Worm (Caenorhabditis elegans) whole organism, L4/young adult: ENCODE measurements around the gene srab-11.

Experiments used
- W03F9.2 ChIP-seq: fragments of 150-350 bp; optimal IDR thresholded peaks from 2 replicates; lab custom pipeline; 2014; ENCODE audit warnings: missing biosample characterization, missing genetic modification characterization
- dao-5 ChIP-seq: sonication (generic microtip); optimal IDR thresholded peaks from 2 replicates; lab custom pipeline; 2016; ENCODE audit warnings: missing genotype, missing genetic modification characterization, moderate library complexity, missing compliant biosample characterization
- him-1 ChIP-seq: sonication (generic microtip); optimal IDR thresholded peaks from 2 replicates; lab custom pipeline; 2016; ENCODE audit warnings: missing genotype, missing genetic modification reagents, missing genetic modification characterization, missing compliant biosample characterization

The srab-11 gene

DNA sequence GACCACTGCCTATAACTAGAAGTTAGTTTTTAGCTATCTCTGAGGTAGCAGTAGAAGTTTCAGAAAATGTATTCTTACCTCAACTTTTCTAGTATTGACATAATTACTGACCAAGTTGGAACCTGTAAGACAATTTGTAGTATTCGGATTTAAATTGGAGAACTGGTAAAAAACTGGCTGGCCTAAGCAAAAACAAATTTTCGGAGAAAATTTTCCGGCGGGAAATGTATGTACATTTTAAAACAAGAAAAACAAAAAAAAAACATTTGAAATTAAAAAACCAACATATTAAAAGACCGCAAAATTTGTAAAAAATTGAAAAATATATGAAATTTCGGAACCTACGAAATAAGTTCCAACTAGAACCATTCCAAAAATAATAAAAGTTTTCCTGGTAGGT is at the start of gene srab-11:
TSS of gene srab-11 (minus strand) at position 101 of the 400 bp plus-strand sequence.
- TF ChIP-seq dao-5 (tag; lab: Kevin White, UChicago) (no peak), W03F9.2 (tag; lab: Kevin White, UChicago) (no peak), him-1 (no peak)

DNA sequence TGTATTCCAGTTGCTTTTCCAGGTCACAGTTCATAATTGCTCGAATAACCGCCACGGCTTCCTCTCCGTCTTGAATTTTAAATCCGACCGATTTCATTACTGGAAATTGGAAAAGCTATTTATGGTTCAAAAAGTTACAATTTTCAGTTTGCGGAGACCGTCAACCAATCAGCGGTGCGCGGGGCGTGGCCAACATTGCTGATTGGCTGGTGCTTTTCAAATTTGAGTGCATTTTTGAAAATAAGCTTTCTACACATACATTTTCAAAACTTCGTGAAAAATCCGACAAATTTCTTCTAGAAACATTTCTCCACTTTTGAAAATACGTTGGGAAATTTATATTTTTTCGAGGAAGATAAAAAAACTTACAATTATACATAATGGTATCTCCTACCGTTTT is 49.0 kb upstream of the srab-11 start:
- TF ChIP-seq W03F9.2 (tag; lab: Kevin White, UChicago) (no peak), him-1 (no peak), dao-5 (tag; lab: Kevin White, UChicago) (no peak)

DNA sequence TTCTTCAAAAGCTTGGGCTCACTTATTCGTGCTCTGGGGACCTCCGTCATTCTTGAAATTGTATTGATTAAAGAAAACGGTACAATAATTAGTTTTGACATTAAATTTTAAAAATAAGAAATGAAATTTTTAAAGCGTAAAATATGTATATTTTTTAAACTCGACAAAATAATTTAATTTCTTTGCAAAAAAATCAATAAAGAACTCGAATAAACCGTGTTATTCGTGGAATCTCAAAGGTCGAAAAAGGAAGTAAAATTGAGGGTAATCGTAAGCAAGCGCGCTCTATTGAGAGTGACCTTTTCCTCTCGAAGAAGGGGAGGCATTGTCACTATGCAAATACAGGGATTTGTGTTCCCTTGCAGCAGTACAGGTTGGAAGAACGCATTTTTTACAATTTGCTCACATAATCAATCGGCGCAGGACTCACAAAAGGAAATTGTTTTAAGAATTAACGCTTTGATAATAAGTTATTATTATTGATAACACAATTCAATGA is 48.2 kb upstream of the srab-11 start, which contains the start of gene Y73C8B.2:
TSS of gene Y73C8B.2 (minus strand) at position 51 of the 499 bp plus-strand sequence.
- TF ChIP-seq him-1 (no peak), dao-5 (tag; lab: Kevin White, UChicago) (no peak), W03F9.2 (tag; lab: Kevin White, UChicago) (no peak)

DNA sequence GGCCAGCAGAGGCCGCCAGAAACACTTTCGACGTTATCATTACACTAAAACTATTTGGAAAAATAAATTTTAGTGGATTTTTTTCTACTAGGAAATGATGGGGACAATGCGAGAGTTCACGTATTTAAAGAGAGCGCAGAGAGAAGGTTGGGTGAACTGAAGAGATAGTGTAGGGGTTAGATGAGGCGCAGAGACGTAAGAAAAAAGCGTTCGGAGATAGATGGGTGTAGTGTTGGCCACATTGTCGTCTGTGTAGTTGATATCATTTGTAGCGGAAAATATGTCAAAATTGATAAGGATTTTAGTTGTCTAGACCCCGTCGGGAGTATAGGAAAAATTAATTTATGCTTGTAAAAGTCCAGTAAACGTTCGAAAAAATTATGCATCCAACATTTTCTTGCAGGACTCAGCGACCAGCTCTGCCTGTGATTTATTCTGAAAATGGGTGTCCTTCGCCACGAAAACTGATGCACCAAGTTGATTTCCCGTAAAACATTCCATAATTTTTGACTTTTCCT is 46.3 kb upstream of the srab-11 start, which contains the start of the genes Y73C8B.3 and Y73C8B.9:
TSS of gene Y73C8B.3 (minus strand) at position 147 of the 518 bp plus-strand sequence.
TSS of gene Y73C8B.9 (plus strand) at position 468 of the 518 bp plus-strand sequence.
- TF ChIP-seq him-1 (no peak), dao-5 (tag; lab: Kevin White, UChicago) (no peak), W03F9.2 (tag; lab: Kevin White, UChicago) (no peak)

DNA sequence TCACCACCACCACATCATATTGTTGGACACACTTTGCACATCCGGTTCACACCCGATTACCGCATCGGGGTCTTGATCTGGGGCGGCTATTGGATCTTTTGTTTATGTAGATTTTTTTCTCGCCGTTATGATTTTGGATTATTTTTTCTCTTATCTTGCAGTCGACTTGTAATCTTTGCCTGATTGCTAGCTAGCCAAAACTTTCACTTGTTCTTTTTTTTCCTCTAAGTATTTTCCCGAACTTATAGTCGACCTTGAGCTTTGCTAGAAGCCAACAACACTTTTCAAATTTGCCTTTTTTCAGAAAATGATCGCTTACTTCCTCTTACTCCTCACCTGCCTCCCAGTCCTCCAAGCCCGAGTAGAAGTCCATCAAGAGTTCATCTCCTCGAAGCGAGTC is 41.2 kb upstream of the srab-11 start, which contains the start of gene lag-2:
TSS of gene lag-2 (plus strand) at position 301 of the 400 bp plus-strand sequence.
- TF ChIP-seq dao-5 (tag; lab: Kevin White, UChicago) (no peak), W03F9.2 (tag; lab: Kevin White, UChicago) (no peak), him-1 (no peak)

DNA sequence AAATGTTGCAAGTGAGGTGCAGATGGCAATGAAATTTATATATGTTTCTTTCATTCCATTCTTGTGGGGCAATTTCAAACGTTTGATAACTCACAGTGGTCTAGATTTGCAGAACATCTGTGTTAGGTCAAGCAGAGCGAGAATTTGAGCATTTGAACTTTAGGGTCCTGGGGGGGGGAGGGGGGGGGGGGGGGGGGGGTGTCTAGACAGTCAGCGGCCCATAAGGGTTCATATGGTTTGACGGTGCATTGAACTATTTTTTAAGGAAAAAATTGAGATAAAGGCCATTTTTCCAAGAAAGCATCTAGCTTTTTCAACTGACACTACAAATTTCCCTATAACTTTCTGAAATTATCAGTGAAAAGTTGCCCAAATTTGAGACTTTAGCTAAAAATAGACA is 39.0 kb upstream of the srab-11 start:
- no peak for TF ChIP-seq W03F9.2 (tag; lab: Kevin White, UChicago)
- TF ChIP-seq him-1 = no peak
- TF ChIP-seq dao-5 (tag; lab: Kevin White, UChicago) = no peak

DNA sequence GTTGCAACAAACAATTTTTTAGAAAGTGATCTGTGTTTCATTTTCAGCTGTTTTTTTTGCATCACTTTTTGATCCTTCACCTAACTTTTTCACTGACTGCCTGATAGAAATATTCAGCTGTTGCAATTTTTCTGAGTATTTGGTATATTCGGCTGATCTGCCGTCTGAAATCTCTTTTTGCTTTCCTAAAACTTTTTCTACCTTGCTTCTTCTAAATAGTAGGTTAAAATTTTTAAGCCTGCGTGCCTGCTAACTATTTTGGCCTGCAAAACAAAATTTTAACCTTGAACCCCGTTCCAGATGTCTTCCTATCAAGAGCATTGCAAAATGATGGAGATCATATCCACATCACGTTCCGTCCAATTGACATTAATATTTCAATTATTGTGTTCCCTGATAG is 29.3 kb upstream of the srab-11 start, which contains the start of gene srab-8:
TSS of gene srab-8 (plus strand) at position 301 of the 400 bp plus-strand sequence.
- TF ChIP-seq dao-5 (tag; lab: Kevin White, UChicago) (no peak), him-1 (no peak), W03F9.2 (tag; lab: Kevin White, UChicago) (no peak)

DNA sequence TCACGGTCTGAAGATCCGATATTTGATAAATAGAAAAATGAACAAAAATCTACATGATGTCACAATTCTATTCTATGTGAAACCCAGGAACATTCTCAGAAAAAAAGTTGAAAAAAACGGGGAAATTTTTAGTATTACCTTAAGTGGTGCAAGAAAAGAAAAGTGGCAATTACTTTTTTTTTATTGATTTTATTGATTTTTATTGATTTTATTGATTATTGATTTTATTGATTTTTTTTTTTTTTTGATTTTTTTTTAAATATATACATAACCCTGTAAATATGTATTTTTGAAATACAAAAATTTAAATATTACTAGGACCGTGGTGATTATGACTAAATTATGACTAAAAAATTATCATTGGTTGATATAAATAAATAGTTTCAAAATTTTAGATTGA is 24.8 kb upstream of the srab-11 start:
- TF ChIP-seq him-1 (no peak), dao-5 (tag; lab: Kevin White, UChicago) (no peak), W03F9.2 (tag; lab: Kevin White, UChicago) (no peak)

DNA sequence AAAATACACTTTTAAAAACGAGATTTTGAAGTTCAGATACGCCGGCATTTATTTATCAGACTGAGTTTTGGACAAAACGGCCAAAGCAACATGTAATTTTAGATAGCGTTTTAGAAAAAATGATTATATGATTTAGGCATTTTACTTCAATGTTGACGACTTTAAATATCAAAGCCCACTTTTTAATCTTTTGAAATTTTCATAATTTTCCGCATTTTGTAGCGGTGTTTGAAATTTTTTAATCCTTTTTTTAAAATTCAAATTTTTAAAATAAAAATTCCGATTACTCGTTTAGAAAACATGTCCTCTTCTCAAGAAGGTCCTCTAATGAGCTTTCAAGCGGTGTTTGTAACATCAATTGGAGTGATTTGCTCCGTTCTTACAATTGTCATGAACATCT is 23.0 kb upstream of the srab-11 start, which contains the start of gene srbc-6:
TSS of gene srbc-6 (plus strand) at position 301 of the 400 bp plus-strand sequence.
- TF ChIP-seq W03F9.2 (tag; lab: Kevin White, UChicago) (no peak), dao-5 (tag; lab: Kevin White, UChicago) (no peak), him-1 (no peak)

DNA sequence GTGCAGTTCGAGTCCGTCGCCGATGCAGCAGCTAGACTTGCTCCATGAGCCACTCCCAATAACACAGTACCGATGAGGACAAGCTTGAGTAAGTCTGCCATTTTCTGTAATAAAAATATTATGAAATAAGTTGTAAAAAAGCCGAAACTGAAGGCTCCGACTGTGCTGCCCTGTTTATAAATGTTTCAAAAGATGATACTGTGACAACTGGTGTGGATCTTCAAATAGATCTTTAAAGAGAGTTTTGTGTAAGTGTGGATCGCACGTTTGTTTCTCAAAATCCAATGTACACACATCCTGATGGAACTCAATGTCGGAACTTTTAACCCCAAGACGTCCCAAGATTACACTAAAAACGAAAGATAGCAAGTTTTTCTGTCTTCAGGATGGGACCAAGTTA is 21.8 kb upstream of the srab-11 start, which contains the start of gene C36C5.15:
TSS of gene C36C5.15 (minus strand) at position 101 of the 400 bp plus-strand sequence.
- TF ChIP-seq him-1 (no peak), W03F9.2 (tag; lab: Kevin White, UChicago) (no peak), dao-5 (tag; lab: Kevin White, UChicago) (no peak)

DNA sequence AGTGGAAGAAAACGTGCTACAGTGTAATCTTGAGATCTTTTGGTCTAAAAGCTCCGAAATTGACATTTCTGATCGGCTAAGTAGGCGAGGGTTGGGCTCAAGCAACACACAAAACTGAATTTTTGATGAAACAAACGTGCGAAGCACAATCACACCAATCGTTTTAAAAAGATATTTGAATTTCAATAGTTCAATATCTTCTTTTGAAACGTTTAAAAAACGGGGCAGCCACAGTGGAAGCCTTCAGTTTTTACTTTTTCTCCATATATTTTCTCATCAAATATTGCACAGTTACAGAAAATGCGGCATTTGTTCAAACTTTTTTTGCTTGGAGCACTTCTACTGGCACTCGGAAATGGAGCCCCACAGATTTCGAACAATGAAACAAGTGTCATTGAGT is 19.4 kb upstream of the srab-11 start, which contains the start of gene C36C5.4:
TSS of gene C36C5.4 (plus strand) at position 301 of the 400 bp plus-strand sequence.
- no peak for TF ChIP-seq W03F9.2 (tag; lab: Kevin White, UChicago)
- TF ChIP-seq him-1 = no peak
- no peak for TF ChIP-seq dao-5 (tag; lab: Kevin White, UChicago)

DNA sequence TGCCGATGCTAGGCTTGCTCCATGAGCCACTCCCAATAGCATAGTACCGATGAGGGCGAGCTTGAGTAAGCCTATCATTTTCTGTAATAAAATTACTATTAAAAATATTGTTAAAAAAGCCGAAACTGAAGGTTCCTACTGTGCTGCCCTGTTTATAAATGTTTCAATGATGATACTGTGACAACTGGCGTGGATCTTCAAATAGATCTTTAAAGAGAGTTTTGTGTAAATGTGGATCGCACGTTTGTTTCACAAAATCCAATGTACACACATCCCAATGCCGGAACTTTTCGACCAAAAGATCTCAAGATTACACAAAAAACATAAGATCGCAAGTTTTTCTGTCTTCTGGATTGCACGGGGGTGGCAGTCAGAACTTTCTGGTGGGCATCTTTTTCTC is 18.6 kb upstream of the srab-11 start, which contains the start of gene C36C5.14:
TSS of gene C36C5.14 (minus strand) at position 101 of the 400 bp plus-strand sequence.
- TF ChIP-seq him-1 (no peak), W03F9.2 (tag; lab: Kevin White, UChicago) (no peak), dao-5 (tag; lab: Kevin White, UChicago) (no peak)

DNA sequence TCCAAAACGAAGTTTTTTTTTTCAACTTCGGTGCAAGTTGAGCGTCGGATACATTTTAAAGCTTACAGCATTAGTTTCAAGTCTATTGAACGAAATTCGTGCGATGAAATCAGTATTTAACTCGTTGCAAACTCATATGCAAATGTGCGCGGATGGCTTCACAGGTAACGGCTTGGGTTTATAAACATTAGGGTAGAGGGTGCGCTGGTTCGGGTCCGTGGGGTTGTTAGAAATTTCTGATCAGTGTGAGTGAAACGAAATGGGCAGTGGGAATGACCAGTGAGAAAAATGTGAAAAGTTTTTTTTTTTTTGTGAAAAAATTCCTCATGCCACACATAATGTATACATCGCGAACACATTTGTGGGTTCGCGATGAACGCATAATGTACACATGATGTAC is 16.3 kb upstream of the srab-11 start:
- TF ChIP-seq W03F9.2 (tag; lab: Kevin White, UChicago) = no peak
- TF ChIP-seq him-1 = no peak
- no peak for TF ChIP-seq dao-5 (tag; lab: Kevin White, UChicago)

DNA sequence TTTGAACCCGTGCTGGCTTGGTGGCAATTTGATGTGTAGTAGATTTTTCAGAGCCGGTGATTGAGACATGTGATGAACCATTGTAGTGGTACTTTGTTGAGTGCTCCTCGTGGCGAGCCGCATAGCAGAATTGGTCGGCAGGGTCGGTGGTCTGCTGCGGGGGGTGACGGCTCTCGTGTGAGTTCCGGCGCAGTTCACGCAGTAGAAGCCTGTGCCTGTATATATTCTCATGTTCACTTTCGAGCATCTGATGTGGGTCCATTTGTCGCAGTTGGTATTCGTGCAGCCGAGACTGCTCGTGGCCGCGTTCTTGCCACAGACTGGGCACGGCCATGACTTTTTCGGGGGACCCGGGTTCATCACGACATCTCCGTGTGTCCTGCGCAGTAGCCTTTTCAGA is 15.5 kb upstream of the srab-11 start:
- TF ChIP-seq W03F9.2 (tag; lab: Kevin White, UChicago) (no peak), dao-5 (tag; lab: Kevin White, UChicago) (no peak), him-1 (no peak)
